Worm (Caenorhabditis elegans): ENCODE measurements around the gene fmi-1.

The fmi-1 gene

ce11 chrV:13082442-13083126 lies 63.7 kb downstream of the fmi-1 start, which contains the start of gene C34B4.2:
C34B4.2 (plus strand) TSS chrV:13083055.
- TF ChIP-seq lin-54 (GFP tag; optimal IDR thresholded peaks at IDR 0.05) (no peak), lin-26 (GFP tag; IDR thresholded peaks at IDR 0.05) (no peak), snpc-4 (GFP tag; optimal IDR thresholded peaks at IDR 0.05) (no peak), snpc-4 (tag; optimal IDR thresholded peaks at IDR 0.05) (peak in 1 of 4 experiments; percentile 13), egl-44 (GFP tag; IDR thresholded peaks at IDR 0.05) (0 out of 2 replicates have a peak, but pooled peaks have one; percentile 54), B0019.2 (GFP tag; conservative IDR thresholded peaks at IDR 0.05) (no peak), ets-4 (GFP tag; optimal IDR thresholded peaks at IDR 0.05) (peak; percentile 10), hsf-1 (GFP tag; IDR thresholded peaks at IDR 0.05) (0 out of 2 replicates have a peak, but pooled peaks have one; percentile 17), cebp-1 (GFP tag; IDR thresholded peaks at IDR 0.05) (no peak), cebp-1 (tag; optimal IDR thresholded peaks at IDR 0.05) (peak; percentile 67), somi-1 (GFP tag; optimal IDR thresholded peaks at IDR 0.05) (peak; percentile 44), madf-10 (tag; optimal IDR thresholded peaks at IDR 0.05) (peak; percentile 46), sea-2 (GFP tag; IDR thresholded peaks at IDR 0.05) (no peak), pbrm-1 (GFP tag; IDR thresholded peaks at IDR 0.05) (0 out of 2 replicates have a peak, but pooled peaks have one; percentile 30), chd-7 (tag; optimal IDR thresholded peaks at IDR 0.05) (peak; percentile 35), attf-6 (GFP tag; IDR thresholded peaks at IDR 0.05) (no peak), sptf-2 (GFP tag; optimal IDR thresholded peaks at IDR 0.05) (no peak), hmg-1.2 (GFP tag; IDR thresholded peaks at IDR 0.05) (peak; percentile 48; the same call in 1 of the 2 replicates), him-1 (tag; optimal IDR thresholded peaks at IDR 0.05) (no peak), egrh-3 (GFP tag; IDR thresholded peaks at IDR 0.05) (peak; percentile 38; the same call in 1 of the 2 replicates), ekl-4 (GFP tag; IDR thresholded peaks at IDR 0.05) (0 out of 2 replicates have a peak, but pooled peaks have one; percentile 30), tbp1 (GFP tag; optimal IDR thresholded peaks at IDR 0.05) (peak; percentile 38), let-607 (tag; optimal IDR thresholded peaks at IDR 0.05) (peak in 1 of 2 experiments; percentile 48), mcd-1 (GFP tag; IDR thresholded peaks at IDR 0.05) (0 out of 2 replicates have a peak, but pooled peaks have one; percentile 14), ztf-22 (GFP tag; optimal IDR thresholded peaks at IDR 0.05) (peak; percentile 84), F10E7.11 (tag; optimal IDR thresholded peaks at IDR 0.05) (no peak), B0336.3 (GFP tag; IDR thresholded peaks at IDR 0.05) (peak; percentile 71; the same call in 1 of the 2 replicates), atf-7 (tag; optimal IDR thresholded peaks at IDR 0.05) (peak; percentile 82), T07F8.4 (tag; optimal IDR thresholded peaks at IDR 0.05) (no peak), nhr-80 (tag; optimal IDR thresholded peaks at IDR 0.05) (peak; percentile 92), pha-4 (tag; optimal IDR thresholded peaks at IDR 0.05) (peak; percentile 13), attf-5 (GFP tag; optimal IDR thresholded peaks at IDR 0.05) (peak; percentile 40), K12H6.12 (tag; optimal IDR thresholded peaks at IDR 0.05) (peak; percentile 55), nfyb-1 (GFP tag; IDR thresholded peaks at IDR 0.05) (peak; percentile 56; the same call in 1 of the 2 replicates), nhr-179 (tag; optimal IDR thresholded peaks at IDR 0.05) (no peak), aptf-2 (GFP tag; conservative IDR thresholded peaks at IDR 0.05) (no peak), lin-35 (GFP tag; optimal IDR thresholded peaks at IDR 0.05) (peak in 1 of 3 experiments; percentile 23)
